Worm (Caenorhabditis elegans): ENCODE data around the gene him-3.
A peak's percentile ranks its signal among the peaks of the same experiment; 100 is the strongest.

DNA sequence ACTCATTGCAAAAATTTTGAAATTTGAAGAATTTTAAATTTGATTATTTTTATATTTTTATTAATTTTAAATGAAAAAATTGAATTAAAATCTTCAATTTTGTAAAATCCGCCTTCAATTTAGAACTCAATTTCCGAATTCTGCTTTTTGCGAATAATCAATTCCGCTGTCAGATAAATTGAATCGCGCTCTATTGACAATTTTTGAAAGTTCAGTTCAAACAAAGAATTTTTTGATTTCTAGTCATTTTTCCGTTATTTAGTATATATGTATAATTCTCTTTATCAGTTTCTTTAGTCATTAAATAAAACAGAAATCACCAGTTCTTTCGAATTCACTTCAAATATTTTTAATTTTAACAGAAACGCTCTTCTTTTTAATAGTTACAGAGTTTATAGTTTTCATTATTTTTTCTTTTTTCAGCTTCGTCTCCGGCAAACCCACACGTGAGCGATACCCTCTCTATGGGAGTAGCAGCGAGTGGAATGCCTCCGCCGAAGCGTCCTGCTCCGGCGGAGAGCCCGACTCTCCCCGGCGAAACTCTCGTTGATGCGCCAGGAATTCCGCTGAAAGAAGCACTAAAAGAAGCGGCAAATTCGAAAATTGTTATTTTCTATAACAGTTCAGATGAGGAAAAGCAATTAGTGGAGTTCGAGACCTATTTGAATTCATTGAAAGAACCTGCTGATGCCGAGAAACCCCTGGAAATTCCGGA, 35.6 kb downstream of the him-3 start:
- no peak for TF ChIP-seq ama-1 (optimal IDR thresholded peaks at IDR 0.05)
- no peak for TF ChIP-seq snpc-4 (tag; optimal IDR thresholded peaks at IDR 0.05)
- TF ChIP-seq tbx-2 (tag; optimal IDR thresholded peaks at IDR 0.05), result no peak
- no peak for TF ChIP-seq nhr-237 (tag; optimal IDR thresholded peaks at IDR 0.05)
- TF ChIP-seq ceh-82 (tag; optimal IDR thresholded peaks at IDR 0.05), result no peak
- no peak for TF ChIP-seq nhr-77 (tag; optimal IDR thresholded peaks at IDR 0.05)
- peak; percentile 18 for TF ChIP-seq elt-2 (tag; optimal IDR thresholded peaks at IDR 0.05)
- TF ChIP-seq zag-1 (tag; optimal IDR thresholded peaks at IDR 0.05), result no peak
- no peak for TF ChIP-seq ztf-11 (tag; optimal IDR thresholded peaks at IDR 0.05)
- no peak for TF ChIP-seq daf-12 (tag; optimal IDR thresholded peaks at IDR 0.05)
- TF ChIP-seq ZK546.5 (tag; optimal IDR thresholded peaks at IDR 0.05), result no peak
- TF ChIP-seq nhr-28 (tag; optimal IDR thresholded peaks at IDR 0.05), result no peak
- TF ChIP-seq aly-2 (tag; optimal IDR thresholded peaks at IDR 0.05), result no peak

All from whole organism, L3 larva.